Worm (Caenorhabditis elegans): ENCODE data around the gene nhr-157.

DNA sequence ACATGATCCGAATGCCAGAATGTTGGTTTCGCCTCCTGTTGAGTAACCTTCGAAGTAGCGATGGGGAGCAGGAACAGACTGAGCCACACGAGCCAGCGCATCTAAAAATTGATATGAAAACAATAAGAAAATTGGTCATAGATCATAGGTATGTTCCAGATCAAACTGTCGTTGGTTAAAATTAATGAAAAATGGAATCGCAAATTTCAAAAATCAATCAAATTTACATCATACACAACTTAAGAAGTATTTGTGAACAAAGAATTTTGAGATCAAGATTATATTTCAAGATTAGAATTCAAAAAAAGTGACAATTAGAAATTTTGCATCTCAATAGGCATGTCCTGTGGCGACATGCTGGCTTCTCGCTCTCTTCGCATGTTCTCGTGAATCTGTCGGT, 22.0 kb upstream of the nhr-157 start, which contains the start of gene C17E7.9:
- TF ChIP-seq tab-1 (GFP tag; IDR thresholded peaks at IDR 0.05): no peak
- no peak for TF ChIP-seq med-1 (GFP tag; optimal IDR thresholded peaks at IDR 0.05; ENCODE audit: insufficient read depth)
- TF ChIP-seq flt-1 (GFP tag; IDR thresholded peaks at IDR 0.05): no peak
- no peak for TF ChIP-seq ref-1 (GFP tag; conservative IDR thresholded peaks at IDR 0.05)
- TF ChIP-seq ztf-23 (GFP tag; IDR thresholded peaks at IDR 0.05): no peak
- TF ChIP-seq cog-1 (tag; optimal IDR thresholded peaks at IDR 0.05): no peak
